Fruit fly (Drosophila melanogaster) whole organism, prepupa: Measurements from ENCODE around the gene CG9270.

Experiments
- CG11294 ChIP-seq: fragments of 200-800 bp; sonication (Bioruptor generic); IDR thresholded peaks from 2 replicates; pipeline ENCODE4 v1.3.6; 2022; ENCODE audit warnings: missing biosample characterization, missing genetic modification characterization
- CG3032 ChIP-seq: fragments of 200-800 bp; optimal IDR thresholded peaks from 2 replicates; lab custom pipeline; 2019; ENCODE audit warnings: missing biosample characterization, mild to moderate bottlenecking, missing genetic modification characterization, moderate library complexity
- CG34406 ChIP-seq: fragments of 200-800 bp; sonication (Bioruptor generic); optimal IDR thresholded peaks from 3 replicates; lab custom pipeline; 2016; ENCODE audit warnings: missing biosample characterization, missing genetic modification characterization
- CG3919 ChIP-seq: fragments of 200-800 bp; sonication (Bioruptor generic); optimal IDR thresholded peaks from 3 replicates; lab custom pipeline; 2016; ENCODE audit warnings: missing biosample characterization, missing genetic modification characterization
- CG6808 ChIP-seq: fragments of 200-800 bp; sonication (Bioruptor generic); optimal IDR thresholded peaks from 3 replicates; lab custom pipeline; 2017; ENCODE audit warnings: missing biosample characterization, missing genetic modification characterization, mild to moderate bottlenecking, moderate library complexity, missing genetic modification reagents
- CG7368 ChIP-seq: fragments of 200-800 bp; sonication (Bioruptor generic); optimal IDR thresholded peaks from 3 replicates; lab custom pipeline; 2016; ENCODE audit warnings: missing biosample characterization, missing genetic modification characterization
- CG8119 ChIP-seq: fragments of 200-800 bp; sonication (Bioruptor generic); IDR thresholded peaks from 3 replicates; pipeline ENCODE4 v1.3.6; 2022; ENCODE audit warnings: missing biosample characterization, missing genetic modification characterization
- Gug ChIP-seq: fragments of 200-800 bp; sonication (Bioruptor generic); IDR thresholded peaks from 2 replicates; pipeline ENCODE4 v1.3.6; 2022; ENCODE audit warnings: missing biosample characterization, missing genetic modification characterization
- Hr4 ChIP-seq: fragments of 200-800 bp; sonication (Bioruptor generic); optimal IDR thresholded peaks from 3 replicates; lab custom pipeline; 2016; ENCODE audit warnings: missing biosample characterization, missing genetic modification characterization
- OdsH ChIP-seq: fragments of 200-800 bp; sonication (Bioruptor generic); optimal IDR thresholded peaks from 3 replicates; lab custom pipeline; 2016; ENCODE audit warnings: missing biosample characterization, missing genetic modification characterization
- eg ChIP-seq: fragments of 200-800 bp; sonication (Bioruptor generic); IDR thresholded peaks from 3 replicates; pipeline ENCODE4 v1.3.6; 2022; ENCODE audit warnings: missing biosample characterization, missing genetic modification characterization
- net ChIP-seq: fragments of 200-800 bp; sonication (Bioruptor generic); optimal IDR thresholded peaks from 3 replicates; lab custom pipeline; 2016; ENCODE audit warnings: missing biosample characterization, missing genetic modification characterization
- topi ChIP-seq: fragments of 200-800 bp; sonication (Bioruptor generic); optimal IDR thresholded peaks from 3 replicates; lab custom pipeline; 2016; ENCODE audit warnings: missing biosample characterization, missing genetic modification characterization

dm6 chr2L:20971659-20972314 is 37.9 kb upstream of the CG9270 start:
- TF ChIP-seq CG34406 (GFP tag; lab: Kevin White, UChicago) (no peak), OdsH (GFP tag; lab: Kevin White, UChicago) (no peak), topi (GFP tag; lab: Kevin White, UChicago) (no peak), CG3032 (no peak), CG11294 (GFP tag; lab: Robert Waterston, UW) (no peak), CG3919 (no peak), net (GFP tag; lab: Kevin White, UChicago) (no peak), Gug (GFP tag; lab: Robert Waterston, UW) (no peak), Hr4 (no peak), CG7368 (GFP tag; lab: Kevin White, UChicago) (no peak), eg (no peak), CG8119 (GFP tag; lab: Robert Waterston, UW) (no peak), CG6808 (no peak)
